Fruit fly (Drosophila melanogaster) whole organism, wandering third instar larva: ENCODE results near the gene CG43155.

Experiments used
- Hr78 ChIP-seq: fragments of >200 bp; optimal IDR thresholded peaks from 2 replicates; lab custom pipeline; 2017; ENCODE audit warnings: missing biosample characterization, missing genetic modification characterization
- ey ChIP-seq: fragments of 200-800 bp; sonication (Bioruptor generic); optimal IDR thresholded peaks from 2 replicates; lab custom pipeline; 2016; ENCODE audit warnings: missing biosample characterization, missing genetic modification characterization
- h ChIP-seq: fragments of 200-800 bp; sonication (Bioruptor generic); optimal IDR thresholded peaks from 3 replicates; lab custom pipeline; 2016; ENCODE audit warnings: missing biosample characterization, mild to moderate bottlenecking, missing genetic modification characterization

DNA sequence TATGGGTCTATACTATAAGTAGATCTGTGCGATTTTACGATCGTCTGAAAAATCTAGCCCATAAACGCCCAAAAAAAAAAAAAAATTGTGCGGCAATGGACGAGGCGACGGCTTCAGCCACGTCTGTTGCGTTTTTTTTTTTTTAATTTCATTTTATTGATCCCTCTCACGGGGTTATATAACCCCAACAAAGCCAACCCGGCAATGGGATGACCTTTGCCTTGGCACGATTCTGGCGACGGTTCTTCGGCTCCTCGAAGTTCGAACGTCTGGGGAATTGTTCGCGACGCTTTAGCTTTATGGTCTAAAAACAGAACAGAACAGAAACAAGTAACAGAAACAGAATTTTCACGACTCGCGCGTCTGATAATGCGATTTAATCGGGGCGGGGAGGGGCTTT is 34.2 kb upstream of the CG43155 start:
- TF ChIP-seq h (GFP tag; lab: Kevin White, UChicago) (peak; percentile 0), ey (GFP tag; lab: Kevin White, UChicago) (no peak), Hr78 (GFP tag; lab: Kevin White, UChicago) (no peak)
